Worm (Caenorhabditis elegans) whole organism, L4/young adult: Measurements from ENCODE around the gene T05C12.15.

Source experiments
- W03F9.2 ChIP-seq: fragments of 150-350 bp; optimal IDR thresholded peaks from 2 replicates; lab custom pipeline; 2014; ENCODE audit warnings: missing biosample characterization, missing genetic modification characterization
- dao-5 ChIP-seq: sonication (generic microtip); optimal IDR thresholded peaks from 2 replicates; lab custom pipeline; 2016; ENCODE audit warnings: missing genotype, missing genetic modification characterization, moderate library complexity, missing compliant biosample characterization
- him-1 ChIP-seq: sonication (generic microtip); optimal IDR thresholded peaks from 2 replicates; lab custom pipeline; 2016; ENCODE audit warnings: missing genotype, missing genetic modification reagents, missing genetic modification characterization, missing compliant biosample characterization

The T05C12.15 gene

ce11 chrII:8169283-8169682, at the start of gene T05C12.15:
T05C12.15 (plus strand) TSS chrII:8169583.
- no peak for TF ChIP-seq W03F9.2 (tag; lab: Kevin White, UChicago)
- no peak for TF ChIP-seq dao-5
- TF ChIP-seq him-1, result no peak

ce11 chrII:8124867-8125266, 44.5 kb upstream of the T05C12.15 start, which contains the start of gene ire-1:
ire-1 (minus strand) TSS chrII:8124910.
- TF ChIP-seq W03F9.2 (tag; lab: Kevin White, UChicago), result peak; percentile 70
- no peak for TF ChIP-seq dao-5

- TF ChIP-seq W03F9.2 (tag; lab: Kevin White, UChicago), result no peak
- no peak for TF ChIP-seq him-1
- no peak for TF ChIP-seq dao-5
Measured at ce11 chrII:8125439-8125838, 43.9 kb upstream of the T05C12.15 start.

ce11 chrII:8126132-8126531, 43.3 kb upstream of the T05C12.15 start:
- no peak for TF ChIP-seq him-1
- no peak for TF ChIP-seq dao-5
- peak; percentile 49 for TF ChIP-seq W03F9.2 (tag; lab: Kevin White, UChicago)

- TF ChIP-seq him-1, result no peak
- TF ChIP-seq W03F9.2 (tag; lab: Kevin White, UChicago), result no peak
- TF ChIP-seq dao-5, result no peak
Measured at ce11 chrII:8126617-8127016, 42.8 kb upstream of the T05C12.15 start.

ce11 chrII:8127290-8127689, 42.1 kb upstream of the T05C12.15 start:
- TF ChIP-seq him-1 (no peak), dao-5 (no peak), W03F9.2 (tag; lab: Kevin White, UChicago) (no peak)

ce11 chrII:8127794-8128193, 41.6 kb upstream of the T05C12.15 start:
- TF ChIP-seq W03F9.2 (tag; lab: Kevin White, UChicago) (no peak), dao-5 (no peak), him-1 (no peak)

ce11 chrII:8128273-8129039, 40.9 kb upstream of the T05C12.15 start:
- TF ChIP-seq dao-5, result peak; percentile 9
- TF ChIP-seq him-1, result peak; percentile 36
- TF ChIP-seq W03F9.2 (tag; lab: Kevin White, UChicago), result no peak

ce11 chrII:8129040-8129387, 40.4 kb upstream of the T05C12.15 start:
- TF ChIP-seq W03F9.2 (tag; lab: Kevin White, UChicago) (no peak), dao-5 (no peak), him-1 (no peak)

- TF ChIP-seq dao-5 (no peak), him-1 (no peak), W03F9.2 (tag; lab: Kevin White, UChicago) (no peak)
Measured at ce11 chrII:8129495-8130010, 39.8 kb upstream of the T05C12.15 start, which contains the start of gene ulp-4. ulp-4 (plus strand) TSS chrII:8129960.

- TF ChIP-seq dao-5, result no peak
- no peak for TF ChIP-seq him-1
- TF ChIP-seq W03F9.2 (tag; lab: Kevin White, UChicago), result no peak
Measured at ce11 chrII:8130792-8131191, 38.6 kb upstream of the T05C12.15 start.

ce11 chrII:8131413-8131966, 37.9 kb upstream of the T05C12.15 start:
- TF ChIP-seq W03F9.2 (tag; lab: Kevin White, UChicago) (no peak), him-1 (peak; percentile 67)

- TF ChIP-seq W03F9.2 (tag; lab: Kevin White, UChicago), result no peak
- TF ChIP-seq him-1, result no peak
Measured at ce11 chrII:8135953-8136352, 33.4 kb upstream of the T05C12.15 start.

- TF ChIP-seq him-1 (no peak), dao-5 (no peak), W03F9.2 (tag; lab: Kevin White, UChicago) (no peak)
Measured at ce11 chrII:8136818-8137217, 32.6 kb upstream of the T05C12.15 start, which contains the start of gene ctns-1. ctns-1 (minus strand) TSS chrII:8136918.

- TF ChIP-seq dao-5 (no peak), him-1 (no peak), W03F9.2 (tag; lab: Kevin White, UChicago) (no peak)
Measured at ce11 chrII:8137379-8137778, 32.0 kb upstream of the T05C12.15 start.
